Worm (Caenorhabditis elegans) whole organism, early embryonic: Measurements from ENCODE around the gene C27C12.4.

ENCODE experiments used
- B0310.2 ChIP-seq: sonication (generic microtip); optimal IDR thresholded peaks from 2 replicates; lab custom pipeline; 2016; ENCODE audit warnings: mild to moderate bottlenecking, missing genetic modification characterization, missing compliant biosample characterization
- F13C5.2 ChIP-seq: sonication (generic microtip); optimal IDR thresholded peaks from 2 replicates; lab custom pipeline; 2017; ENCODE audit warnings: mild to moderate bottlenecking, missing genetic modification characterization, inconsistent platforms, missing compliant biosample characterization
- aly-1 ChIP-seq: sonication (generic microtip); optimal IDR thresholded peaks from 2 replicates; lab custom pipeline; 2016; ENCODE audit warnings: missing genetic modification characterization, missing compliant biosample characterization
- ama-1 ChIP-seq: fragments of 150-350 bp; optimal IDR thresholded peaks from 2 replicates; lab custom pipeline; 2014
- ceh-13 ChIP-seq: fragments of 200-800 bp; sonication (Bioruptor generic); optimal IDR thresholded peaks from 2 replicates; lab custom pipeline; 2018; ENCODE audit warnings: mild to moderate bottlenecking, missing genetic modification characterization, missing compliant biosample characterization
- ets-7 ChIP-seq: sonication (generic microtip); optimal IDR thresholded peaks from 2 replicates; lab custom pipeline; 2016; ENCODE audit warnings: missing genotype, missing genetic modification characterization, missing compliant biosample characterization
- flt-1 ChIP-seq: fragments of 200-800 bp; sonication (Bioruptor generic); IDR thresholded peaks from 2 replicates; pipeline ENCODE4 v1.3.6; 2022; ENCODE audit warnings: missing genetic modification characterization, missing compliant biosample characterization
- hmbx-1 ChIP-seq: sonication (generic microtip); optimal IDR thresholded peaks from 2 replicates; lab custom pipeline; 2016; ENCODE audit warnings: mild to moderate bottlenecking, missing genetic modification characterization, missing compliant biosample characterization
- hmg-4 ChIP-seq: fragments of 200-800 bp; sonication (Bioruptor generic); optimal IDR thresholded peaks from 2 replicates; lab custom pipeline; 2018; ENCODE audit warnings: mild to moderate bottlenecking, missing genetic modification characterization, missing compliant biosample characterization
- pes-1 ChIP-seq: fragments of 200-800 bp; sonication (Bioruptor generic); IDR thresholded peaks from 2 replicates; pipeline ENCODE4 v1.3.6; 2022; ENCODE audit warnings: missing genetic modification reagents, missing genetic modification characterization, missing compliant biosample characterization
- scrt-1 ChIP-seq: fragments of 200-800 bp; sonication (Bioruptor generic); IDR thresholded peaks from 2 replicates; pipeline ENCODE4 v1.3.6; 2022; ENCODE audit warnings: missing genetic modification characterization, missing compliant biosample characterization
- tbx-11 ChIP-seq: fragments of 200-800 bp; sonication (Bioruptor generic); IDR thresholded peaks from 2 replicates; pipeline ENCODE4 v1.3.6; 2022; ENCODE audit warnings: missing genetic modification characterization, missing compliant biosample characterization
- tbx-37 ChIP-seq: fragments of 200-800 bp; sonication (Bioruptor generic); conservative IDR thresholded peaks from 2 replicates; pipeline ENCODE4 v1.3.6; 2022; ENCODE audit warnings: missing genetic modification reagents, missing genetic modification characterization, missing compliant biosample characterization
- tra-4 ChIP-seq: sonication (generic microtip); optimal IDR thresholded peaks from 2 replicates; lab custom pipeline; 2017; ENCODE audit warnings: missing genetic modification characterization, missing compliant biosample characterization

ce11 chrX:14842846-14843369, 11.0 kb upstream of the C27C12.4 start:
- TF ChIP-seq F13C5.2 (tag; lab: Kevin White, UChicago) (no peak), ama-1 (no peak), pes-1 (GFP tag; lab: Robert Waterston, UW) (no peak), ets-7 (tag; lab: Kevin White, UChicago) (no peak), tbx-37 (GFP tag; lab: Robert Waterston, UW) (no peak), scrt-1 (no peak), aly-1 (no peak), hmg-4 (no peak), ceh-13 (GFP tag; lab: Kevin White, UChicago) (no peak), tra-4 (tag; lab: Kevin White, UChicago) (no peak), B0310.2 (tag; lab: Kevin White, UChicago) (no peak), tbx-11 (GFP tag; lab: Robert Waterston, UW) (no peak), flt-1 (GFP tag; lab: Robert Waterston, UW) (no peak), hmbx-1 (tag; lab: Kevin White, UChicago) (no peak)
